Worm (Caenorhabditis elegans): Measurements from ENCODE around the gene fmil-1.

fmil-1 gene

ce11 chrIV:3642189-3642588, 26.3 kb downstream of the fmil-1 start, which contains the start of gene CC8.3:
Gene CC8.3, minus strand, starts transcription at chrIV:3642289.
- TF ChIP-seq elt-3 (tag; optimal IDR thresholded peaks at IDR 0.05) (no peak), vab-15 (tag; optimal IDR thresholded peaks at IDR 0.05) (no peak), ceh-82 (tag; optimal IDR thresholded peaks at IDR 0.05) (no peak), hlh-4 (tag; optimal IDR thresholded peaks at IDR 0.05) (no peak), sptf-1 (tag; optimal IDR thresholded peaks at IDR 0.05) (no peak), pax-3 (tag; optimal IDR thresholded peaks at IDR 0.05) (no peak), efl-1 (optimal IDR thresholded peaks at IDR 0.05) (no peak), efl-1 (GFP tag; optimal IDR thresholded peaks at IDR 0.05 in 1 of 2) (no peak), swsn-7 (tag; optimal IDR thresholded peaks at IDR 0.05) (no peak), F16B12.6 (tag; optimal IDR thresholded peaks at IDR 0.05) (no peak), lin-15B (tag; optimal IDR thresholded peaks at IDR 0.05) (no peak), hlh-17 (GFP tag; optimal IDR thresholded peaks at IDR 0.05; ENCODE audit: borderline replicate concordance) (no peak), nhr-11 (tag; optimal IDR thresholded peaks at IDR 0.05) (no peak), mab-9 (GFP tag; IDR thresholded peaks at IDR 0.05) (no peak), C34B4.2 (tag; optimal IDR thresholded peaks at IDR 0.05) (no peak), lin-14 (GFP tag; optimal IDR thresholded peaks at IDR 0.05) (no peak)

ce11 chrIV:3638250-3638926, 30.1 kb downstream of the fmil-1 start:
- TF ChIP-seq dsc-1 (tag; optimal IDR thresholded peaks at IDR 0.05) (no peak), efl-1 (optimal IDR thresholded peaks at IDR 0.05) (no peak), efl-1 (GFP tag; optimal IDR thresholded peaks at IDR 0.05 in 1 of 2) (peak; percentile 13 to 92), dpl-1 (GFP tag; optimal IDR thresholded peaks at IDR 0.05) (peak in 1 of 3 experiments; percentile 15), fkh-8 (tag; optimal IDR thresholded peaks at IDR 0.05) (no peak)

ce11 chrIV:3636528-3637129, 31.9 kb downstream of the fmil-1 start, which contains the start of gene madf-9:
Gene madf-9, plus strand, starts transcription at chrIV:3637079.
- TF ChIP-seq efl-3 (GFP tag; optimal IDR thresholded peaks at IDR 0.05) (peak; percentile 9), lin-15B (tag; optimal IDR thresholded peaks at IDR 0.05) (no peak), irx-1 (tag; optimal IDR thresholded peaks at IDR 0.05) (peak; percentile 9), ztf-11 (tag; optimal IDR thresholded peaks at IDR 0.05) (peak in 1 of 2 experiments; percentile 18), xbp-1 (tag; optimal IDR thresholded peaks at IDR 0.05) (peak; percentile 46), pqm-1 (tag; optimal IDR thresholded peaks at IDR 0.05) (no peak), ceh-90 (tag; optimal IDR thresholded peaks at IDR 0.05) (no peak), grh-1 (GFP tag; IDR thresholded peaks at IDR 0.05) (0 out of 2 replicates have a peak, but pooled peaks have one; percentile 10), nhr-84 (tag; optimal IDR thresholded peaks at IDR 0.05) (no peak), C16A3.4 (tag; optimal IDR thresholded peaks at IDR 0.05) (no peak), lin-14 (GFP tag; optimal IDR thresholded peaks at IDR 0.05) (peak; percentile 84), lsy-2 (tag; optimal IDR thresholded peaks at IDR 0.05) (peak; percentile 30 to 63), elt-2 (tag; optimal IDR thresholded peaks at IDR 0.05) (peak; percentile 38), nhr-20 (tag; optimal IDR thresholded peaks at IDR 0.05) (peak; percentile 74), nhr-71 (tag; optimal IDR thresholded peaks at IDR 0.05) (peak; percentile 87), dpl-1 (GFP tag; optimal IDR thresholded peaks at IDR 0.05) (peak in 2 of 3 experiments; percentile 1 to 9), unc-86 (tag; optimal IDR thresholded peaks at IDR 0.05) (peak; percentile 71), ztf-4 (tag; optimal IDR thresholded peaks at IDR 0.05) (peak; percentile 63), egl-13 (tag; optimal IDR thresholded peaks at IDR 0.05) (peak; percentile 62), snu-23 (GFP tag; optimal IDR thresholded peaks at IDR 0.05) (peak; percentile 81), zip-4 (GFP tag; optimal IDR thresholded peaks at IDR 0.05) (no peak), swsn-7 (tag; optimal IDR thresholded peaks at IDR 0.05) (peak; percentile 73), C34B4.2 (tag; optimal IDR thresholded peaks at IDR 0.05) (no peak), nhr-90 (tag; optimal IDR thresholded peaks at IDR 0.05; ENCODE audit: poor library complexity) (peak; percentile 68), mdl-1 (tag; optimal IDR thresholded peaks at IDR 0.05) (peak in 1 of 2 experiments; percentile 55), sox-4 (tag; optimal IDR thresholded peaks at IDR 0.05) (peak; percentile 30), ceh-8 (GFP tag; optimal IDR thresholded peaks at IDR 0.05) (peak; percentile 94), mef-2 (tag; optimal IDR thresholded peaks at IDR 0.05) (no peak), dsc-1 (tag; optimal IDR thresholded peaks at IDR 0.05) (peak; percentile 45), fkh-10 (GFP tag; optimal IDR thresholded peaks at IDR 0.05) (peak; percentile 26), jun-1 (tag; optimal IDR thresholded peaks at IDR 0.05) (peak; percentile 74), nhr-19 (GFP tag; conservative IDR thresholded peaks at IDR 0.05) (peak; percentile 66), nhr-47 (tag; optimal IDR thresholded peaks at IDR 0.05) (peak; percentile 79)

All from whole organism, L1 larva.